Worm (Caenorhabditis elegans) whole organism, L1 larva: Measurements from ENCODE around the gene atg-18.

Source experiments
- ces-1 ChIP-seq: fragments of 150-350 bp; optimal IDR thresholded peaks from 2 replicates; lab custom pipeline; 2014; ENCODE audit warnings: missing biosample characterization, missing genetic modification reagents, missing genetic modification characterization
- elt-3 ChIP-seq, 6 experiments: fragments of 150-350 bp in 1 of 6; sonication (generic microtip); optimal IDR thresholded peaks; 2 replicates each; lab custom pipeline; 2017 to 2018; ENCODE audit warnings: missing biosample characterization in 6 of 6, missing genetic modification characterization in 6 of 6, inconsistent platforms in 1 of 6
- isw-1 ChIP-seq: fragments of 200-800 bp; sonication (Bioruptor generic); IDR thresholded peaks from 2 replicates; pipeline ENCODE4 v1.3.6; 2022; ENCODE audit warnings: missing genetic modification characterization, missing compliant biosample characterization
- lin-39 ChIP-seq: fragments of 150-350 bp; optimal IDR thresholded peaks from 2 replicates; lab custom pipeline; 2014; ENCODE audit warnings: missing biosample characterization, missing genetic modification reagents, missing genetic modification characterization
- nhr-237 ChIP-seq: fragments of 150-350 bp; optimal IDR thresholded peaks from 2 replicates; lab custom pipeline; 2014; ENCODE audit warnings: missing biosample characterization, missing genetic modification characterization
- pax-3 ChIP-seq: fragments of 200-800 bp; sonication (Bioruptor generic); optimal IDR thresholded peaks from 2 replicates; lab custom pipeline; 2018; ENCODE audit warnings: mild to moderate bottlenecking, missing genetic modification characterization, moderate library complexity, missing compliant biosample characterization
- pqm-1 ChIP-seq: sonication (generic microtip); optimal IDR thresholded peaks from 3 replicates; lab custom pipeline; 2017; ENCODE audit warnings: missing biosample characterization, missing genetic modification characterization
- unc-130 ChIP-seq: fragments of 150-350 bp; optimal IDR thresholded peaks from 2 replicates; lab custom pipeline; 2017; ENCODE audit warnings: missing biosample characterization, missing genetic modification characterization, inconsistent platforms
- ztf-11 ChIP-seq, 2 experiments: sonication (generic microtip); optimal IDR thresholded peaks; 2 replicates each; lab custom pipeline; 2016 to 2017; ENCODE audit warnings: missing genetic modification characterization in 2 of 2, missing biosample characterization in 1 of 2, missing compliant biosample characterization in 1 of 2

- TF ChIP-seq nhr-237 (tag; lab: Kevin White, UChicago) (no peak), pqm-1 (tag; lab: Kevin White, UChicago) (no peak), ces-1 (GFP tag; lab: Kevin White, UChicago) (no peak), elt-3 (tag; optimal IDR thresholded peaks at IDR 0.05; lab: Kevin White, UChicago) (no peak), unc-130 (tag; lab: Kevin White, UChicago) (no peak), ztf-11 (tag; optimal IDR thresholded peaks at IDR 0.05; lab: Kevin White, UChicago) (no peak), lin-39 (tag; lab: Kevin White, UChicago) (no peak), isw-1 (GFP tag; lab: Robert Waterston, UW) (no peak), pax-3 (tag; lab: Kevin White, UChicago) (no peak)
Observed at ce11 chrV:8586472-8586871, 44.7 kb downstream of the atg-18 start.
